Fruit fly (Drosophila melanogaster) whole organism, embryonic: Measurements from ENCODE around the gene CG43093.
A peak's percentile ranks its signal among the peaks of the same experiment; 100 is the strongest.

Source experiments
- Bdp1 ChIP-seq: fragments of 200-800 bp; sonication (Bioruptor generic); optimal IDR thresholded peaks from 3 replicates; lab custom pipeline; 2016; ENCODE audit warnings: missing biosample characterization, missing genetic modification characterization
- CG10267 ChIP-seq: fragments of 200-800 bp; sonication (Bioruptor generic); optimal IDR thresholded peaks from 2 replicates; lab custom pipeline; 2018; ENCODE audit warnings: missing biosample characterization, mild to moderate bottlenecking, missing genetic modification characterization, moderate library complexity
- CG10321 ChIP-seq: fragments of 200-800 bp; sonication (Bioruptor generic); IDR thresholded peaks from 2 replicates; pipeline ENCODE4 v1.3.6; 2022; ENCODE audit warnings: missing biosample characterization, missing genetic modification characterization
- CG10431 ChIP-seq: fragments of 200-800 bp; sonication (Bioruptor generic); optimal IDR thresholded peaks from 3 replicates; lab custom pipeline; 2018; ENCODE audit warnings: missing biosample characterization, mild to moderate bottlenecking, missing genetic modification characterization
- CG12942 ChIP-seq: fragments of 200-800 bp; sonication (Bioruptor generic); optimal IDR thresholded peaks from 3 replicates; lab custom pipeline; 2016; ENCODE audit warnings: missing biosample characterization, missing genetic modification characterization
- CG13287 ChIP-seq: fragments of 200-800 bp; sonication (Bioruptor generic); IDR thresholded peaks from 2 replicates; pipeline ENCODE4 v1.3.6; 2022; ENCODE audit warnings: missing biosample characterization, missing genetic modification characterization; ENCODE audit not compliant: partially characterized antibody
- CG13296 ChIP-seq: fragments of 200-800 bp; sonication (Bioruptor generic); optimal IDR thresholded peaks from 3 replicates; lab custom pipeline; 2018; ENCODE audit warnings: missing biosample characterization, mild to moderate bottlenecking, missing genetic modification characterization
- CG14965 ChIP-seq: fragments of 200-800 bp; sonication (Bioruptor generic); optimal IDR thresholded peaks from 2 replicates; lab custom pipeline; 2016; ENCODE audit warnings: missing biosample characterization, missing genetic modification characterization, borderline replicate concordance
- CG17328 ChIP-seq: fragments of 200-800 bp; sonication (Bioruptor generic); IDR thresholded peaks from 2 replicates; pipeline ENCODE4 v1.3.6; 2022; ENCODE audit warnings: missing biosample characterization, missing genetic modification characterization
- CG18262 ChIP-seq: fragments of 200-800 bp; optimal IDR thresholded peaks from 3 replicates; lab custom pipeline; 2019; ENCODE audit warnings: missing biosample characterization, mild to moderate bottlenecking, missing genetic modification characterization, moderate library complexity
- CG2712 ChIP-seq: fragments of 200-800 bp; optimal IDR thresholded peaks from 3 replicates; lab custom pipeline; 2019; ENCODE audit warnings: missing biosample characterization, mild to moderate bottlenecking, missing genetic modification characterization, moderate library complexity
- CG30403 ChIP-seq: fragments of 200-800 bp; sonication (Bioruptor generic); optimal IDR thresholded peaks from 3 replicates; lab custom pipeline; 2016; ENCODE audit warnings: missing biosample characterization, missing genetic modification characterization
- CG3065 ChIP-seq: fragments of 200-800 bp; sonication (Bioruptor generic); optimal IDR thresholded peaks from 2 replicates; lab custom pipeline; 2016; ENCODE audit warnings: missing biosample characterization, missing genetic modification characterization
- CG32767 ChIP-seq: fragments of 200-800 bp; sonication (Bioruptor generic); IDR thresholded peaks from 2 replicates; pipeline ENCODE4 v1.3.6; 2022; ENCODE audit warnings: missing biosample characterization, missing genetic modification characterization
- CG4617 ChIP-seq: fragments of 200-800 bp; sonication (Bioruptor generic); optimal IDR thresholded peaks from 3 replicates; lab custom pipeline; 2016; ENCODE audit warnings: missing biosample characterization, missing genetic modification characterization, borderline replicate concordance
- CG4707 ChIP-seq: fragments of 200-800 bp; sonication (Bioruptor generic); optimal IDR thresholded peaks from 2 replicates; lab custom pipeline; 2018; ENCODE audit warnings: missing biosample characterization, mild to moderate bottlenecking, missing genetic modification characterization, moderate library complexity
- CG6791 ChIP-seq: fragments of 200-800 bp; sonication (Bioruptor generic); IDR thresholded peaks from 3 replicates; pipeline ENCODE4 v1.3.6; 2022; ENCODE audit warnings: missing biosample characterization, missing genetic modification characterization; ENCODE audit not compliant: partially characterized antibody
- CG6854 ChIP-seq: fragments of 200-800 bp; sonication (Bioruptor generic); optimal IDR thresholded peaks from 3 replicates; lab custom pipeline; 2017; ENCODE audit warnings: missing biosample characterization, mild to moderate bottlenecking, missing genetic modification characterization
- CG7928 ChIP-seq: fragments of 200-800 bp; sonication (Bioruptor generic); optimal IDR thresholded peaks from 2 replicates; lab custom pipeline; 2017; ENCODE audit warnings: missing biosample characterization, mild to moderate bottlenecking, missing genetic modification characterization
- CG7963 ChIP-seq: fragments of 200-800 bp; sonication (Bioruptor generic); IDR thresholded peaks from 3 replicates; pipeline ENCODE4 v1.3.6; 2022; ENCODE audit warnings: missing biosample characterization, missing genetic modification characterization; ENCODE audit not compliant: partially characterized antibody
- CG8944 ChIP-seq: fragments of 200-800 bp; sonication (Bioruptor generic); optimal IDR thresholded peaks from 3 replicates; lab custom pipeline; 2016; ENCODE audit warnings: missing biosample characterization, missing genetic modification characterization
- CG9797 ChIP-seq: fragments of 200-800 bp; sonication (Bioruptor generic); optimal IDR thresholded peaks from 3 replicates; lab custom pipeline; 2018; ENCODE audit warnings: missing biosample characterization, mild to moderate bottlenecking, missing genetic modification characterization
- CkIIα-i1 ChIP-seq: fragments of 200-800 bp; sonication (Bioruptor generic); IDR thresholded peaks from 2 replicates; pipeline ENCODE4 v1.3.6; 2022; ENCODE audit warnings: missing biosample characterization, missing genetic modification characterization
- Doc3 ChIP-seq: fragments of 200-800 bp; sonication (Bioruptor generic); IDR thresholded peaks from 3 replicates; pipeline ENCODE4 v1.3.6; 2022; ENCODE audit warnings: missing biosample characterization, missing genetic modification characterization; ENCODE audit not compliant: partially characterized antibody
- Drgx ChIP-seq: fragments of 200-800 bp; sonication (Bioruptor generic); IDR thresholded peaks from 2 replicates; pipeline ENCODE4 v1.3.6; 2022; ENCODE audit warnings: missing biosample characterization, missing genetic modification characterization
- Fer2 ChIP-seq: fragments of 200-800 bp; sonication (Bioruptor generic); optimal IDR thresholded peaks from 2 replicates; lab custom pipeline; 2018; ENCODE audit warnings: missing biosample characterization, mild to moderate bottlenecking, missing genetic modification characterization, moderate library complexity
- HLH4C ChIP-seq: fragments of 200-800 bp; sonication (Bioruptor generic); IDR thresholded peaks from 3 replicates; pipeline ENCODE4 v1.3.6; 2022; ENCODE audit warnings: missing biosample characterization, missing genetic modification characterization; ENCODE audit not compliant: partially characterized antibody
- Hey ChIP-seq: fragments of 200-800 bp; sonication (Bioruptor generic); optimal IDR thresholded peaks from 3 replicates; lab custom pipeline; 2018; ENCODE audit warnings: missing biosample characterization, mild to moderate bottlenecking, missing genetic modification characterization
- MESR4 ChIP-seq: fragments of 200-800 bp; sonication (Bioruptor generic); optimal IDR thresholded peaks from 2 replicates; lab custom pipeline; 2018; ENCODE audit warnings: missing biosample characterization, mild to moderate bottlenecking, missing genetic modification characterization, moderate library complexity
- Neu2 ChIP-seq: fragments of 200-800 bp; sonication (Bioruptor generic); optimal IDR thresholded peaks from 3 replicates; lab custom pipeline; 2016; ENCODE audit warnings: missing biosample characterization, missing genetic modification characterization, borderline replicate concordance
- Opbp ChIP-seq: fragments of 200-800 bp; sonication (Bioruptor generic); IDR thresholded peaks from 3 replicates; pipeline ENCODE4 v1.3.6; 2022; ENCODE audit warnings: missing biosample characterization, missing genetic modification characterization; ENCODE audit not compliant: partially characterized antibody
- Vsx1 ChIP-seq: fragments of 200-800 bp; sonication (Bioruptor generic); optimal IDR thresholded peaks from 2 replicates; lab custom pipeline; 2017; ENCODE audit warnings: missing biosample characterization, mild to moderate bottlenecking, missing genetic modification characterization, missing genetic modification reagents
- YL-1 ChIP-seq: fragments of 200-800 bp; sonication (Bioruptor generic); optimal IDR thresholded peaks from 3 replicates; lab custom pipeline; 2017; ENCODE audit warnings: missing biosample characterization, mild to moderate bottlenecking, missing genetic modification characterization
- ato ChIP-seq: fragments of 200-800 bp; sonication (Bioruptor generic); IDR thresholded peaks from 2 replicates; pipeline ENCODE4 v1.3.6; 2022; ENCODE audit warnings: missing biosample characterization, missing genetic modification characterization; ENCODE audit not compliant: partially characterized antibody
- br ChIP-seq: fragments of >200 bp; optimal IDR thresholded peaks from 2 replicates; lab custom pipeline; 2017
- chinmo ChIP-seq: fragments of 200-800 bp; sonication (Bioruptor generic); IDR thresholded peaks from 4 replicates; pipeline ENCODE4 v1.3.6; 2022; ENCODE audit warnings: missing biosample characterization, missing genetic modification characterization; ENCODE audit not compliant: partially characterized antibody
- dm ChIP-seq: fragments of 200-800 bp; sonication (Bioruptor generic); optimal IDR thresholded peaks from 3 replicates; lab custom pipeline; 2016; ENCODE audit warnings: missing biosample characterization, missing genetic modification characterization
- fru ChIP-seq: fragments of >200 bp; optimal IDR thresholded peaks from 2 replicates; lab custom pipeline; 2017
- gcm ChIP-seq: fragments of 200-800 bp; sonication (Bioruptor generic); optimal IDR thresholded peaks from 2 replicates; lab custom pipeline; 2019; ENCODE audit warnings: missing biosample characterization, mild to moderate bottlenecking, missing genetic modification characterization, moderate library complexity
- hbn ChIP-seq: fragments of 200-800 bp; sonication (Bioruptor generic); IDR thresholded peaks from 2 replicates; pipeline ENCODE4 v1.3.6; 2022; ENCODE audit warnings: missing biosample characterization, missing genetic modification characterization; ENCODE audit not compliant: partially characterized antibody
- lbe ChIP-seq: fragments of 200-800 bp; sonication (Bioruptor generic); optimal IDR thresholded peaks from 2 replicates; lab custom pipeline; 2016; ENCODE audit warnings: missing biosample characterization, mild to moderate bottlenecking, missing genetic modification characterization
- luna ChIP-seq: fragments of 200-800 bp; sonication (Bioruptor generic); optimal IDR thresholded peaks from 2 replicates; lab custom pipeline; 2016; ENCODE audit warnings: missing biosample characterization, missing genetic modification characterization
- mld ChIP-seq: fragments of 200-800 bp; sonication (Bioruptor generic); IDR thresholded peaks from 3 replicates; pipeline ENCODE4 v1.3.6; 2022; ENCODE audit warnings: missing biosample characterization, missing genetic modification characterization; ENCODE audit not compliant: partially characterized antibody
- nom ChIP-seq: fragments of 200-800 bp; sonication (Bioruptor generic); optimal IDR thresholded peaks from 2 replicates; lab custom pipeline; 2017; ENCODE audit warnings: missing biosample characterization, missing genetic modification characterization, mild to moderate bottlenecking, moderate library complexity, missing genetic modification reagents
- peb ChIP-seq: fragments of 200-800 bp; sonication (Bioruptor generic); IDR thresholded peaks from 2 replicates; pipeline ENCODE4 v1.3.6; 2022; ENCODE audit warnings: missing biosample characterization, missing genetic modification characterization
- pzg ChIP-seq: fragments of 200-800 bp; sonication (Bioruptor generic); optimal IDR thresholded peaks from 3 replicates; lab custom pipeline; 2018; ENCODE audit warnings: missing biosample characterization, mild to moderate bottlenecking, missing genetic modification characterization, moderate library complexity
- sr ChIP-seq: fragments of 200-800 bp; sonication (Bioruptor generic); IDR thresholded peaks from 3 replicates; pipeline ENCODE4 v1.3.6; 2022; ENCODE audit warnings: missing biosample characterization, missing genetic modification characterization
- trem ChIP-seq: fragments of 200-800 bp; optimal IDR thresholded peaks from 3 replicates; lab custom pipeline; 2019; ENCODE audit warnings: missing biosample characterization, mild to moderate bottlenecking, missing genetic modification characterization, moderate library complexity
- z ChIP-seq: fragments of 200-800 bp; sonication (Bioruptor generic); IDR thresholded peaks from 3 replicates; pipeline ENCODE4 v1.3.6; 2022; ENCODE audit warnings: missing biosample characterization, missing genetic modification characterization

The CG43093 gene

dm6 chr3R:22720808-22721306 lies 49.2 kb downstream of the CG43093 start, which contains the start of gene wge (continued):
- no peak for TF ChIP-seq CG3065 (GFP tag; lab: Kevin White, UChicago)
- peak; percentile 44; the same call in 2 of the 3 replicates for TF ChIP-seq Doc3 (GFP tag; lab: Robert Waterston, UW)
- no peak for TF ChIP-seq gcm (GFP tag; lab: Kevin White, UChicago)
- TF ChIP-seq CG7928 (GFP tag; lab: Kevin White, UChicago): no peak
- TF ChIP-seq CG4707: no peak
- peak; percentile 84 for TF ChIP-seq ato
- peak; percentile 95 for TF ChIP-seq nom (GFP tag; lab: Kevin White, UChicago)
- TF ChIP-seq CG18262 (tag; lab: Kevin White, UChicago): peak; percentile 18
- peak; percentile 74 for TF ChIP-seq MESR4
- peak; percentile 39 for TF ChIP-seq lbe (GFP tag; lab: Kevin White, UChicago)
- TF ChIP-seq CG6791: peak; percentile 74
- peak; percentile 55; the same call in 1 of the 3 replicates for TF ChIP-seq mld (GFP tag; lab: Robert Waterston, UW)
- no peak for TF ChIP-seq Vsx1 (GFP tag; lab: Kevin White, UChicago)
- TF ChIP-seq Drgx: peak; percentile 40; the same call in 1 of the 2 replicates
- peak; percentile 7 for TF ChIP-seq CG2712 (tag; lab: Kevin White, UChicago)
- TF ChIP-seq hbn (GFP tag; lab: Robert Waterston, UW): no peak; the same call in 1 of the 2 replicates
- no peak for TF ChIP-seq CG30403
- TF ChIP-seq fru (lab: Kevin White, UChicago): no peak
- peak; percentile 70 for TF ChIP-seq pzg (GFP tag; lab: Kevin White, UChicago)
- peak; percentile 55; the same call in 1 of the 3 replicates for TF ChIP-seq CG7963
- no peak for TF ChIP-seq luna
- TF ChIP-seq peb: no peak
- TF ChIP-seq Fer2 (tag; lab: Kevin White, UChicago): no peak
- peak; percentile 71; the same call in 1 of the 4 replicates for TF ChIP-seq chinmo (GFP tag; lab: Robert Waterston, UW)
- TF ChIP-seq CG14965 (GFP tag; lab: Kevin White, UChicago): no peak
- TF ChIP-seq CkIIα-i1: no peak
- TF ChIP-seq CG10431: no peak
- TF ChIP-seq CG9797: peak; percentile 65
- peak; percentile 62 for TF ChIP-seq YL-1
- no peak for TF ChIP-seq Hey (tag; lab: Kevin White, UChicago)
- TF ChIP-seq HLH4C (GFP tag; lab: Robert Waterston, UW): peak; percentile 63; the same call in 2 of the 3 replicates
- TF ChIP-seq CG10267: peak; percentile 30
- TF ChIP-seq br (lab: Kevin White, UChicago): no peak
- TF ChIP-seq CG10321 (GFP tag; lab: Robert Waterston, UW): no peak
- TF ChIP-seq CG12942 (GFP tag; lab: Kevin White, UChicago): no peak
- TF ChIP-seq trem: peak; percentile 51
- TF ChIP-seq CG4617 (GFP tag; lab: Kevin White, UChicago): peak; percentile 88
- no peak for TF ChIP-seq CG17328
- no peak for TF ChIP-seq z (GFP tag; lab: Robert Waterston, UW)
- TF ChIP-seq Bdp1: no peak
- no peak for TF ChIP-seq CG32767 (GFP tag; lab: Robert Waterston, UW)
- TF ChIP-seq CG6854: no peak
- no peak for TF ChIP-seq sr
- no peak for TF ChIP-seq Neu2 (GFP tag; lab: Kevin White, UChicago)
- no peak for TF ChIP-seq CG8944
- peak; percentile 79 for TF ChIP-seq CG13287
- TF ChIP-seq dm: no peak
- peak; percentile 58; the same call in 1 of the 3 replicates for TF ChIP-seq Opbp (GFP tag; lab: Robert Waterston, UW)
- no peak for TF ChIP-seq CG13296 (GFP tag; lab: Kevin White, UChicago)
